Fruit fly (Drosophila melanogaster): Measurements from ENCODE around the gene RPA2.

Gene RPA2

dm6 chr2L:20881353-20882079, 44.4 kb downstream of the RPA2 start (continued):
- TF ChIP-seq Aef1 (GFP tag; IDR thresholded peaks at IDR 0.05) (peak; percentile 54; the same call in 2 of the 3 replicates), Rfx (GFP tag; IDR thresholded peaks at IDR 0.05) (peak; percentile 85), NC2α (GFP tag; optimal IDR thresholded peaks at IDR 0.05) (no peak), lola (GFP tag; optimal IDR thresholded peaks at IDR 0.05) (no peak), Oli (tag; optimal IDR thresholded peaks at IDR 0.05) (peak; percentile 38), gce (GFP tag; IDR thresholded peaks at IDR 0.05) (no peak), Bteb2 (GFP tag; optimal IDR thresholded peaks at IDR 0.05) (peak; percentile 31), C15 (GFP tag; IDR thresholded peaks at IDR 0.05) (0 out of 3 replicates have a peak, but pooled peaks have one; percentile 67), CG8924 (tag; optimal IDR thresholded peaks at IDR 0.05) (no peak), CG8281 (tag; optimal IDR thresholded peaks at IDR 0.05) (no peak), CG10543 (GFP tag; optimal IDR thresholded peaks at IDR 0.05) (peak; percentile 4), CoRest (tag; optimal IDR thresholded peaks at IDR 0.05) (peak; percentile 30), Meics (GFP tag; optimal IDR thresholded peaks at IDR 0.05) (peak; percentile 73), aop (GFP tag; IDR thresholded peaks at IDR 0.05) (no peak), da (GFP tag; optimal IDR thresholded peaks at IDR 0.05) (no peak), CG4328 (GFP tag; optimal IDR thresholded peaks at IDR 0.05) (no peak), phol (tag; optimal IDR thresholded peaks at IDR 0.05) (peak; percentile 27), ato (GFP tag; IDR thresholded peaks at IDR 0.05; ENCODE audit: partially characterized antibody) (no peak), CG12942 (GFP tag; optimal IDR thresholded peaks at IDR 0.05) (peak; percentile 16), run (tag; optimal IDR thresholded peaks at IDR 0.05) (no peak), Atf6 (GFP tag; IDR thresholded peaks at IDR 0.05) (peak; percentile 73), ci (GFP tag; IDR thresholded peaks at IDR 0.05) (peak; percentile 60; the same call in 1 of the 3 replicates), CG12769 (tag; optimal IDR thresholded peaks at IDR 0.05) (peak; percentile 86), CG31388 (GFP tag; optimal IDR thresholded peaks at IDR 0.05) (no peak), CG7786 (GFP tag; optimal IDR thresholded peaks at IDR 0.05) (peak; percentile 55), cwo (GFP tag; optimal IDR thresholded peaks at IDR 0.05) (peak; percentile 76), bsh (GFP tag; optimal IDR thresholded peaks at IDR 0.05) (peak in 1 of 2 experiments; percentile 22), Opbp (GFP tag; IDR thresholded peaks at IDR 0.05; ENCODE audit: partially characterized antibody) (no peak), nerfin-2 (GFP tag; IDR thresholded peaks at IDR 0.05; ENCODE audit: partially characterized antibody) (no peak), danr (GFP tag; IDR thresholded peaks at IDR 0.05) (no peak), Nf-YA (GFP tag; IDR thresholded peaks at IDR 0.05) (0 out of 2 replicates have a peak, but pooled peaks have one; percentile 25), CG14441 (GFP tag; IDR thresholded peaks at IDR 0.05) (0 out of 2 replicates have a peak, but pooled peaks have one; percentile 55), HLH4C (GFP tag; IDR thresholded peaks at IDR 0.05; ENCODE audit: partially characterized antibody) (no peak), ara (GFP tag; IDR thresholded peaks at IDR 0.05) (0 out of 2 replicates have a peak, but pooled peaks have one; percentile 47), toy (GFP tag; IDR thresholded peaks at IDR 0.05) (peak; percentile 61; the same call in 1 of the 2 replicates), NK7.1 (GFP tag; optimal IDR thresholded peaks at IDR 0.05) (no peak), CG16863 (GFP tag; optimal IDR thresholded peaks at IDR 0.05) (peak; percentile 17), Scr (GFP tag; IDR thresholded peaks at IDR 0.05; ENCODE audit: partially characterized antibody) (no peak), h (optimal IDR thresholded peaks at IDR 0.05) (no peak), kni (GFP tag; optimal IDR thresholded peaks at IDR 0.05) (peak; percentile 35), pzg (GFP tag; optimal IDR thresholded peaks at IDR 0.05) (no peak), CG14014 (GFP tag; IDR thresholded peaks at IDR 0.05) (peak; percentile 70; the same call in 1 of the 2 replicates), hbn (GFP tag; IDR thresholded peaks at IDR 0.05; ENCODE audit: partially characterized antibody) (no peak), dimm (GFP tag; IDR thresholded peaks at IDR 0.05) (no peak), CG10565 (GFP tag; optimal IDR thresholded peaks at IDR 0.05) (no peak), CG14860 (GFP tag; IDR thresholded peaks at IDR 0.05; ENCODE audit: partially characterized antibody) (no peak), dati (GFP tag; IDR thresholded peaks at IDR 0.05) (0 out of 2 replicates have a peak, but pooled peaks have one; percentile 17), zfh1 (GFP tag; IDR thresholded peaks at IDR 0.05) (peak; percentile 52; the same call in 1 of the 3 replicates)
